Worm (Caenorhabditis elegans) whole organism, mixed stage, embryonic: ENCODE results near the gene bath-21.
"Not testable (repeated sequence)": the region's sequence is repeated elsewhere in the genome, so short reads cannot be mapped to it uniquely, and the experiment has no call there.

Experiments used
- M03D4.4 ChIP-seq: sonication (generic microtip); optimal IDR thresholded peaks from 2 replicates; lab custom pipeline; 2017; ENCODE audit warnings: mild to moderate bottlenecking, missing genetic modification characterization, missing compliant biosample characterization
- bed-3 ChIP-seq: fragments of 200-800 bp; sonication (Bioruptor generic); optimal IDR thresholded peaks from 3 replicates; lab custom pipeline; 2018; ENCODE audit warnings: mild to moderate bottlenecking, missing genetic modification characterization, moderate library complexity, missing compliant biosample characterization
- blmp-1 ChIP-seq: fragments of 150-350 bp; optimal IDR thresholded peaks from 2 replicates; lab custom pipeline; 2014; ENCODE audit warnings: missing biosample characterization, missing genetic modification characterization
- ceh-39 ChIP-seq: fragments of 150-350 bp; optimal IDR thresholded peaks from 2 replicates; lab custom pipeline; 2014; ENCODE audit warnings: missing biosample characterization, missing genetic modification characterization
- ceh-83 ChIP-seq: fragments of 200-800 bp; sonication (Bioruptor generic); optimal IDR thresholded peaks from 2 replicates; lab custom pipeline; 2018; ENCODE audit warnings: mild to moderate bottlenecking, missing genetic modification characterization, missing compliant biosample characterization
- ces-1 ChIP-seq: fragments of 150-350 bp; optimal IDR thresholded peaks from 2 replicates; lab custom pipeline; 2014; ENCODE audit warnings: missing biosample characterization, missing genetic modification reagents, missing genetic modification characterization
- cnd-1 ChIP-seq: fragments of 200-800 bp; sonication (Bioruptor generic); optimal IDR thresholded peaks from 2 replicates; lab custom pipeline; 2018; ENCODE audit warnings: mild to moderate bottlenecking, missing genetic modification characterization, missing compliant biosample characterization
- elt-3 ChIP-seq: fragments of 150-350 bp; optimal IDR thresholded peaks from 2 replicates; lab custom pipeline; 2014; ENCODE audit warnings: missing biosample characterization, missing genetic modification characterization
- flh-1 ChIP-seq: fragments of 200-800 bp; sonication (Bioruptor generic); optimal IDR thresholded peaks from 2 replicates; lab custom pipeline; 2018; ENCODE audit warnings: mild to moderate bottlenecking, missing genetic modification characterization, moderate library complexity, missing compliant biosample characterization
- ham-2 ChIP-seq: fragments of 200-800 bp; sonication (Bioruptor generic); optimal IDR thresholded peaks from 2 replicates; lab custom pipeline; 2018; ENCODE audit warnings: mild to moderate bottlenecking, missing genetic modification characterization, missing compliant biosample characterization
- lin-13 ChIP-seq: fragments of 150-350 bp; optimal IDR thresholded peaks from 2 replicates; lab custom pipeline; 2014; ENCODE audit warnings: missing biosample characterization, missing genetic modification characterization
- lin-32 ChIP-seq: fragments of 200-800 bp; sonication (Bioruptor generic); optimal IDR thresholded peaks from 2 replicates; lab custom pipeline; 2018; ENCODE audit warnings: mild to moderate bottlenecking, missing genetic modification characterization, missing compliant biosample characterization
- lsy-2 ChIP-seq: fragments of 150-350 bp; optimal IDR thresholded peaks from 2 replicates; lab custom pipeline; 2014; ENCODE audit warnings: missing biosample characterization, missing genetic modification characterization
- mab-5 ChIP-seq: fragments of 150-350 bp; optimal IDR thresholded peaks from 2 replicates; lab custom pipeline; 2014; ENCODE audit warnings: missing biosample characterization, missing genetic modification characterization
- mep-1 ChIP-seq: fragments of 150-350 bp; optimal IDR thresholded peaks from 2 replicates; lab custom pipeline; 2017; ENCODE audit warnings: missing biosample characterization, missing genetic modification reagents, missing genetic modification characterization, inconsistent platforms
- mls-2 ChIP-seq: sonication (generic microtip); optimal IDR thresholded peaks from 2 replicates; lab custom pipeline; 2016; ENCODE audit warnings: mild to moderate bottlenecking, missing genetic modification characterization, moderate library complexity, missing compliant biosample characterization
- nhr-12 ChIP-seq: fragments of 150-350 bp; optimal IDR thresholded peaks from 2 replicates; lab custom pipeline; 2014; ENCODE audit warnings: missing biosample characterization, missing genetic modification characterization
- nhr-237 ChIP-seq: fragments of 150-350 bp; optimal IDR thresholded peaks from 2 replicates; lab custom pipeline; 2014; ENCODE audit warnings: missing biosample characterization, missing genetic modification characterization
- nhr-28 ChIP-seq: fragments of 150-350 bp; optimal IDR thresholded peaks from 2 replicates; lab custom pipeline; 2014; ENCODE audit warnings: missing biosample characterization, missing genetic modification characterization
- nhr-76 ChIP-seq: sonication (generic microtip); optimal IDR thresholded peaks from 2 replicates; lab custom pipeline; 2017; ENCODE audit warnings: missing biosample characterization, missing genetic modification characterization
- pha-4 ChIP-seq: fragments of 150-350 bp; optimal IDR thresholded peaks from 2 replicates; lab custom pipeline; 2018; ENCODE audit warnings: missing biosample characterization, missing genetic modification reagents, missing genetic modification characterization
- sem-2 ChIP-seq: fragments of 200-800 bp; sonication (Bioruptor generic); optimal IDR thresholded peaks from 2 replicates; lab custom pipeline; 2018; ENCODE audit warnings: mild to moderate bottlenecking, missing genetic modification characterization, missing compliant biosample characterization
- snpc-4 ChIP-seq: fragments of 150-350 bp; optimal IDR thresholded peaks from 2 replicates; lab custom pipeline; 2014; ENCODE audit warnings: missing biosample characterization, missing genetic modification characterization
- sptf-1 ChIP-seq: sonication (generic microtip); optimal IDR thresholded peaks from 2 replicates; lab custom pipeline; 2017; ENCODE audit warnings: mild to moderate bottlenecking, missing genetic modification characterization, moderate library complexity, missing compliant biosample characterization
- tbx-8 ChIP-seq: fragments of 200-800 bp; sonication (Bioruptor generic); optimal IDR thresholded peaks from 2 replicates; lab custom pipeline; 2018; ENCODE audit warnings: mild to moderate bottlenecking, missing genetic modification characterization, moderate library complexity, missing compliant biosample characterization
- unc-120 ChIP-seq: sonication (generic microtip); optimal IDR thresholded peaks from 2 replicates; lab custom pipeline; 2017; ENCODE audit warnings: missing genetic modification characterization, missing compliant biosample characterization; ENCODE audit not compliant: poor library complexity, severe bottlenecking
- unc-39 ChIP-seq: fragments of 150-350 bp; optimal IDR thresholded peaks from 2 replicates; lab custom pipeline; 2014; ENCODE audit warnings: missing biosample characterization, missing genetic modification characterization
- unc-62 ChIP-seq: fragments of 150-350 bp; optimal IDR thresholded peaks from 2 replicates; lab custom pipeline; 2014; ENCODE audit warnings: missing biosample characterization, missing genetic modification reagents, missing genetic modification characterization
- zip-8 ChIP-seq: fragments of 150-350 bp; optimal IDR thresholded peaks from 2 replicates; lab custom pipeline; 2014; ENCODE audit warnings: missing biosample characterization, missing genetic modification characterization

The bath-21 gene

DNA sequence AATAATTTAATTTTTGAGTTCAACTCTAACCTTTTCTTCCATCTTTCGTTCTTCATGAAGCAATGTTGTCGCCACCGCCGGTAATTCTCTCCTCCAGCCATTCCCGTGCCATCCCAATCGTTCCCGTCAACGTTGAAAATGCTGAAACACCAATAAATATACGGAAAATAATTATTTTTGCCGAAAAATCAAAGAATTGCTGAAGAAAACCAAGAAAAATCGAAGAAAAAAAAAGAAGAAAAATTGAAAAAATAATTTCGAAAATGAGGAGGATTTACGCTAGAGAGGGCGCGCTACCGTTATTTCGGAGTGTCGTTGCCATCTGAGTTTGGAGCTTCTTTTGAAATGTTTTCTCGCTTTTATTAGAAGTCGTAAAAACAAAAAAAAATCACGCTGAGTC is 2.9 kb downstream of the bath-21 start, which contains the start of gene cya-2:
cya-2 (minus strand) TSS at position 101 of the 400 bp plus-strand sequence.
- TF ChIP-seq lsy-2, mep-1, nhr-12 (tag; lab: Kevin White, UChicago): not testable (repeated sequence)
- TF ChIP-seq, all 35 proteins: peak for 0; not testable (repeated sequence) for 35

DNA sequence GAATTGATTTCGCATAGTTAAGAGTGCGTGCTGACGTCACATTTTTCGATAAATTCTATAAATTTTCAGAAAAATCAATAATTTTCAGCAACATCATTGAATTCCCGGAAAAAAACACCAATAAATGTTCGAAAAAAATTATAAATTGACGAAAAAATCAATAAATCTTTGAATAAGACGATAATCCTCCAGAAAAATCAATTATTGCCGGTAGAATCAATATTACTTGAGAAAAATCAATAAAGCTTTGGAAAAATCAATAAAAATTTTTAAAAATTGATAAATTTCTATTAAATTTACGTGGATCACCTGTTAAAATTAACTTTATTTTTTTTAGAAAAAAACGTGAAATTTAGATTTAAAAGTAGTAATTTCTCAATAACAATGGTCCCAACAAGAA is 12.6 kb downstream of the bath-21 start:
- TF ChIP-seq snpc-4 (tag; lab: Kevin White, UChicago) = no peak
- TF ChIP-seq, all 35 proteins: peak for 0

DNA sequence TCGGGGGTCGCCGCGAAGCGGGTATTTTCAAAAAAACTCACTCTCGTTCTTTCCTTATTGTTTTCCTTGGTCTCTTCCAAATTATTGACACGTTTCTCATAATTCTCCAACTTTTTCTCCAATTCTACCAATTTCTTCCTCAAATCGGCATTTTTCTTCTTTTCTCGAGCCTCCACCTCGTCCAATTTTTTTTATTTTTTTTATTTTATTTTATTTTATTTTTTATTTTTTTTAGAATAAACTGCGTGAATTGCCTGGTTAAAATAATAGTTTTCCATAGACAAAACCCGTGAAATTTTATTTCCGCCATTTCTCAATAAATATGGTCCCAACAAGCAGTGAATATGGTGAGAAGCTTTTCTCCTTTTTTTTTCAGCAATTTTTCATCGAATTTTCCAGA is 13.7 kb downstream of the bath-21 start, which contains the start of gene F59H6.15:
F59H6.15 (plus strand) TSS at position 301 of the 400 bp plus-strand sequence.
- no peak for TF ChIP-seq ceh-39 (tag; lab: Kevin White, UChicago)
- no peak for TF ChIP-seq pha-4 (tag; lab: Kevin White, UChicago)
- no peak for TF ChIP-seq nhr-76 (tag; lab: Kevin White, UChicago)
- no peak for TF ChIP-seq sptf-1 (tag; lab: Kevin White, UChicago)
- TF ChIP-seq nhr-28 = no peak
- no peak for TF ChIP-seq cnd-1 (tag; lab: Kevin White, UChicago)
- no peak for TF ChIP-seq ham-2
- TF ChIP-seq blmp-1 (tag; lab: Kevin White, UChicago) = no peak
- TF ChIP-seq flh-1 (GFP tag; lab: Kevin White, UChicago) = no peak
- TF ChIP-seq ceh-83 (GFP tag; lab: Kevin White, UChicago) = no peak
- TF ChIP-seq mab-5 (tag; lab: Kevin White, UChicago) = no peak
- TF ChIP-seq tbx-8 (GFP tag; lab: Kevin White, UChicago) = no peak
- no peak for TF ChIP-seq M03D4.4 (tag; lab: Kevin White, UChicago)

DNA sequence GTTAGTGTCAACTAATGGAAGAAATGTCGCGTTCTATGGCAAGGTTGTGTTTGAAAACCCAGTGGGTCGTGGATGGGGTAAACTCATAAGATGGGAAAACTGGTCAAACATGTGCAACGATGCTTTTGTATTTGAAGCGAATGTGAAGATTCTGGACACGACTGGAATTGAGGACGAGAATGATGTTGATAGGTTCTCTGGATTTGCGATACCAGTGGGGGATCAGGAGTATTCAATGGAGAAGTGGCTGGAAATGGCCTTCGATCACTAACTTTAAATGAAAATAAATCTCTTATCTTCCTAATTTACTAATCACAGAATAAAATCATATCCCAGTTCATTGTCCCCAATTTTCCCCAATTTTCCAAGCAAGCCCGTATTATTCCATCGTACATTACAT is 15.2 kb downstream of the bath-21 start:
- TF ChIP-seq flh-1 (GFP tag; lab: Kevin White, UChicago) = no peak
- no peak for TF ChIP-seq sem-2 (GFP tag; lab: Kevin White, UChicago)
- TF ChIP-seq snpc-4 (tag; lab: Kevin White, UChicago) = no peak
- TF ChIP-seq mab-5 (tag; lab: Kevin White, UChicago) = no peak
- TF ChIP-seq M03D4.4 (tag; lab: Kevin White, UChicago) = no peak
- no peak for TF ChIP-seq nhr-12 (tag; lab: Kevin White, UChicago)
- no peak for TF ChIP-seq lsy-2 (tag; lab: Kevin White, UChicago)
- TF ChIP-seq nhr-237 (tag; lab: Kevin White, UChicago) = no peak
- no peak for TF ChIP-seq unc-39 (tag; lab: Kevin White, UChicago)
- no peak for TF ChIP-seq nhr-76 (tag; lab: Kevin White, UChicago)
- no peak for TF ChIP-seq lin-13 (tag; lab: Kevin White, UChicago)
- no peak for TF ChIP-seq lin-32
- TF ChIP-seq sptf-1 (tag; lab: Kevin White, UChicago) = no peak
- no peak for TF ChIP-seq mls-2 (tag; lab: Kevin White, UChicago)
- no peak for TF ChIP-seq ces-1 (GFP tag; lab: Kevin White, UChicago)
- TF ChIP-seq, all 35 proteins: peak for 0

- TF ChIP-seq unc-62 (GFP tag; lab: Kevin White, UChicago); zip-8 (tag; lab: Kevin White, UChicago); mab-5 (tag; lab: Kevin White, UChicago): not testable (repeated sequence)
Observed at ce11 chrII:2000720-2001119, 25.7 kb downstream of the bath-21 start, which contains the start of gene ceh-84. ceh-84 (minus strand) TSS chrII:2000820.

DNA sequence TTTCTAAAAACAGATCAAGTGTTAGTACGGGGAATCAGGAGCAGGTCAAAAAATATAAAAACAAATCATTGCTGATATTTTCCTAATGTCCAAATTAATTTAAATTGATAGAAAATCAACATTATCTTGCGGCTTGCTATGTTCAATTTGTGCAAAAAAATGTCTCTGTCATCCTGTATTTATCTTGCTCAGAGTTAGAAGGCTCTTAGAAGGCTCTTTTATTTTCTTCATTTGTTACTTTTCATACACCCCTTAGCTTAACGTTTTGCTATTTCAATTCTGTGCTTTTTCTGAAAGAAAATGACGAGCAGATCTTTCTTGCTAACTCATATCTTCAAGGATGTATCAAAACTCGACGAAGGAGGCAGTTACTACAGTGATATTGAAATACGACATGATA is 27.9 kb downstream of the bath-21 start, which contains the start of gene math-19:
math-19 (plus strand) TSS at position 301 of the 400 bp plus-strand sequence.
- TF ChIP-seq lsy-2, nhr-76, zip-8 (tag; lab: Kevin White, UChicago): not testable (repeated sequence)

- TF ChIP-seq nhr-28 (no peak), cnd-1 (tag; lab: Kevin White, UChicago) (no peak), tbx-8 (GFP tag; lab: Kevin White, UChicago) (no peak), mls-2 (tag; lab: Kevin White, UChicago) (no peak), elt-3 (tag; lab: Kevin White, UChicago) (no peak), ham-2 (no peak), ceh-83 (GFP tag; lab: Kevin White, UChicago) (no peak), blmp-1 (tag; lab: Kevin White, UChicago) (no peak), ceh-39 (tag; lab: Kevin White, UChicago) (no peak), ces-1 (GFP tag; lab: Kevin White, UChicago) (no peak), unc-120 (tag; lab: Kevin White, UChicago) (no peak), mep-1 (tag; lab: Kevin White, UChicago) (no peak), bed-3 (GFP tag; lab: Kevin White, UChicago) (no peak), zip-8 (tag; lab: Kevin White, UChicago) (no peak)
Observed at ce11 chrII:1996237-1996636, 30.2 kb downstream of the bath-21 start, which contains the start of gene math-20. math-20 (plus strand) TSS chrII:1996537.
